Fruit fly (Drosophila melanogaster) whole organism, prepupa: Measurements from ENCODE around the gene CG44815.

Experiments
- CG6163 ChIP-seq: fragments of 200-800 bp; sonication (Bioruptor generic); IDR thresholded peaks from 3 replicates; pipeline ENCODE4 v1.3.6; 2022; ENCODE audit warnings: missing biosample characterization, missing genetic modification characterization
- Gug ChIP-seq: fragments of 200-800 bp; sonication (Bioruptor generic); IDR thresholded peaks from 2 replicates; pipeline ENCODE4 v1.3.6; 2022; ENCODE audit warnings: missing biosample characterization, missing genetic modification characterization
- Hr39 ChIP-seq: fragments of 200-800 bp; sonication (Bioruptor generic); optimal IDR thresholded peaks from 2 replicates; lab custom pipeline; 2016; ENCODE audit warnings: missing biosample characterization, missing genetic modification characterization
- Met ChIP-seq: fragments of 200-800 bp; sonication (Bioruptor generic); optimal IDR thresholded peaks from 3 replicates; lab custom pipeline; 2016; ENCODE audit warnings: missing biosample characterization, missing genetic modification characterization
- spab ChIP-seq: fragments of 200-800 bp; sonication (Bioruptor generic); optimal IDR thresholded peaks from 2 replicates; lab custom pipeline; 2017; ENCODE audit warnings: missing biosample characterization, mild to moderate bottlenecking, missing genetic modification characterization, missing genetic modification reagents
- svp ChIP-seq: fragments of 200-800 bp; sonication (Bioruptor generic); peaks from one replicate; lab custom pipeline; 2016; ENCODE audit warnings: missing biosample characterization, missing genetic modification characterization
- vri ChIP-seq: fragments of 200-800 bp; sonication (Bioruptor generic); optimal IDR thresholded peaks from 3 replicates; lab custom pipeline; 2016; ENCODE audit warnings: missing biosample characterization, mild to moderate bottlenecking, missing genetic modification characterization

DNA sequence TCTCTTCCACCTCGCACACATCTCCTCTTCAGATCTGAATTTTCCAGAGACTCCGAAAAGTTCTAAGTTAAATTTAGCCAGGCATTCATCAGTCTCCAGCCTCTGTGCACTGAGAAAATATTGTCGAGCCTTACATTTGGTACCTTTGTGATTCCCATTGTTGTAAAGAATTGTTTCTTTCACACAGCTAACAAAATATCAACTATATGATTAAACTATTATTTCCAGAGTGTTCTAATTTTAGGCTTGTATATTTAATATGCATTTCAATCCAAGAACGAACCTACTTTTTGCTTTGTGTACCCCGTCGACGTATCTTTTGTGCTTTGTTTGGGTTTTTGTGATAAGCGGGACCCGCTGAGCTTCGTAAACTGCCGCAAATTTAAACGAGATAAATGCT, 48.1 kb upstream of the CG44815 start:
- no peak for TF ChIP-seq vri (GFP tag; lab: Kevin White, UChicago)
- peak; percentile 46 for TF ChIP-seq svp
- TF ChIP-seq Met (GFP tag; lab: Kevin White, UChicago): peak; percentile 38
- TF ChIP-seq Hr39 (GFP tag; lab: Kevin White, UChicago): peak; percentile 29
- no peak for TF ChIP-seq spab (GFP tag; lab: Kevin White, UChicago)
- no peak for TF ChIP-seq Gug
- no peak for TF ChIP-seq CG6163 (GFP tag; lab: Robert Waterston, UW)
